Fruit fly (Drosophila melanogaster) whole organism, pupa: ENCODE results near the gene CG2126.
A peak's percentile ranks its signal among the peaks of the same experiment; 100 is the strongest.

ENCODE experiments used
- CG10348 ChIP-seq: fragments of 200-800 bp; sonication (Bioruptor generic); IDR thresholded peaks from 2 replicates; pipeline ENCODE4 v1.3.6; 2022; ENCODE audit warnings: missing biosample characterization, missing genetic modification characterization
- CG12605 ChIP-seq: fragments of 200-800 bp; sonication (Bioruptor generic); IDR thresholded peaks from 2 replicates; pipeline ENCODE4 v1.3.6; 2022; ENCODE audit warnings: missing biosample characterization, missing genetic modification characterization
- CG13204 ChIP-seq: fragments of 200-800 bp; sonication (Bioruptor generic); optimal IDR thresholded peaks from 2 replicates; lab custom pipeline; 2018; ENCODE audit warnings: missing biosample characterization, mild to moderate bottlenecking, missing genetic modification characterization, moderate library complexity
- CG14655 ChIP-seq: fragments of 200-800 bp; sonication (Bioruptor generic); optimal IDR thresholded peaks from 3 replicates; lab custom pipeline; 2017; ENCODE audit warnings: mild to moderate bottlenecking, missing biosample characterization, missing genetic modification reagents, missing genetic modification characterization
- CG15710 ChIP-seq: fragments of 200-800 bp; sonication (Bioruptor generic); optimal IDR thresholded peaks from 2 replicates; lab custom pipeline; 2018; ENCODE audit warnings: missing biosample characterization, mild to moderate bottlenecking, missing genetic modification characterization, moderate library complexity
- CG17806 ChIP-seq: fragments of 200-800 bp; sonication (Bioruptor generic); optimal IDR thresholded peaks from 2 replicates; lab custom pipeline; 2018; ENCODE audit warnings: missing biosample characterization, mild to moderate bottlenecking, missing genetic modification characterization, moderate library complexity
- CG32121 ChIP-seq: fragments of 200-800 bp; sonication (Bioruptor generic); IDR thresholded peaks from 2 replicates; pipeline ENCODE4 v1.3.6; 2022; ENCODE audit warnings: missing biosample characterization, missing genetic modification characterization
- CG34367 ChIP-seq: fragments of 200-800 bp; sonication (Bioruptor generic); optimal IDR thresholded peaks from 2 replicates; lab custom pipeline; 2018; ENCODE audit warnings: missing biosample characterization, mild to moderate bottlenecking, missing genetic modification characterization
- CG4496 ChIP-seq: fragments of 200-800 bp; sonication (Bioruptor generic); IDR thresholded peaks from 3 replicates; pipeline ENCODE4 v1.3.6; 2022; ENCODE audit warnings: missing biosample characterization, missing genetic modification characterization
- CG8159 ChIP-seq: fragments of 200-800 bp; sonication (Bioruptor generic); optimal IDR thresholded peaks from 3 replicates; lab custom pipeline; 2018; ENCODE audit warnings: missing biosample characterization, mild to moderate bottlenecking, missing genetic modification characterization, moderate library complexity
- CG8301 ChIP-seq: fragments of 200-800 bp; sonication (Bioruptor generic); optimal IDR thresholded peaks from 2 replicates; lab custom pipeline; 2018; ENCODE audit warnings: missing biosample characterization, mild to moderate bottlenecking, missing genetic modification characterization
- CG9948 ChIP-seq: fragments of 200-800 bp; sonication (Bioruptor generic); optimal IDR thresholded peaks from 2 replicates; lab custom pipeline; 2018; ENCODE audit warnings: missing biosample characterization, mild to moderate bottlenecking, missing genetic modification characterization, moderate library complexity
- D1 ChIP-seq: fragments of 200-800 bp; sonication (Bioruptor generic); optimal IDR thresholded peaks from 2 replicates; lab custom pipeline; 2018; ENCODE audit warnings: missing biosample characterization, mild to moderate bottlenecking, missing genetic modification characterization, moderate library complexity
- EcR ChIP-seq: fragments of 200-800 bp; sonication (Bioruptor generic); optimal IDR thresholded peaks from 3 replicates; lab custom pipeline; 2019; ENCODE audit warnings: missing biosample characterization, missing genetic modification characterization, mild to moderate bottlenecking, moderate library complexity, missing genetic modification reagents
- Ets98B ChIP-seq: fragments of 200-800 bp; sonication (Bioruptor generic); IDR thresholded peaks from 2 replicates; pipeline ENCODE4 v1.3.6; 2022; ENCODE audit warnings: missing biosample characterization, missing genetic modification characterization
- Pif1A ChIP-seq: fragments of 200-800 bp; sonication (Bioruptor generic); optimal IDR thresholded peaks from 3 replicates; lab custom pipeline; 2016; ENCODE audit warnings: missing biosample characterization, missing genetic modification characterization
- Pif1B ChIP-seq: fragments of 200-800 bp; sonication (Bioruptor generic); optimal IDR thresholded peaks from 3 replicates; lab custom pipeline; 2016; ENCODE audit warnings: missing biosample characterization, missing genetic modification characterization
- Snoo ChIP-seq: fragments of 200-800 bp; sonication (Bioruptor generic); optimal IDR thresholded peaks from 3 replicates; lab custom pipeline; 2017; ENCODE audit warnings: missing biosample characterization, mild to moderate bottlenecking, missing genetic modification characterization, inconsistent platforms
- fd96Ca ChIP-seq: fragments of 200-800 bp; sonication (Bioruptor generic); IDR thresholded peaks from 3 replicates; pipeline ENCODE4 v1.3.6; 2022; ENCODE audit warnings: missing biosample characterization, missing genetic modification characterization
- gl ChIP-seq: fragments of 200-800 bp; sonication (Bioruptor generic); optimal IDR thresholded peaks from 2 replicates; lab custom pipeline; 2018; ENCODE audit warnings: missing biosample characterization, mild to moderate bottlenecking, missing genetic modification characterization
- rn ChIP-seq: fragments of 200-800 bp; sonication (Bioruptor generic); IDR thresholded peaks from 2 replicates; pipeline ENCODE4 v1.3.6; 2022; ENCODE audit warnings: missing biosample characterization, missing genetic modification characterization

CG2126 gene

DNA sequence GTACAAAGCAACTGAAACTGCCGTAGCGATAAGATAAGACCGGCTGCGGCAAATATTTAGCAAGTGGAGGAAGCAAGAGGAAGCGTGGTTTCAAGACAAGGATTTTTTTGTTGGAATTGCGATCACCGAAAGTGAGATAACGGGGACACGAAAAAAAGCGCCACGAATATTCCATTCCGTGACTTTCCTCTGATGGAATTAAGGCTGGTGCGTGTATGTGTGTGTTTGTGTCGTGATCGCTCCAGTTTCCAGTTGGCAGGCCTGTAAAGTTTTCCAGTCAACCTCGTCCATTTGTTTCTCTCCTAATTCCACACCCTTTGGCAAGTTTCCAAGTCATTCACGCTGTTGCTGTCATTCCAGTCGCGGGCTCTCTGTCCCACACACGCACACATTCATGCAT is 50.2 kb downstream of the CG2126 start:
- TF ChIP-seq CG32121 (GFP tag; lab: Robert Waterston, UW) = no peak
- no peak for TF ChIP-seq CG13204 (GFP tag; lab: Kevin White, UChicago)

DNA sequence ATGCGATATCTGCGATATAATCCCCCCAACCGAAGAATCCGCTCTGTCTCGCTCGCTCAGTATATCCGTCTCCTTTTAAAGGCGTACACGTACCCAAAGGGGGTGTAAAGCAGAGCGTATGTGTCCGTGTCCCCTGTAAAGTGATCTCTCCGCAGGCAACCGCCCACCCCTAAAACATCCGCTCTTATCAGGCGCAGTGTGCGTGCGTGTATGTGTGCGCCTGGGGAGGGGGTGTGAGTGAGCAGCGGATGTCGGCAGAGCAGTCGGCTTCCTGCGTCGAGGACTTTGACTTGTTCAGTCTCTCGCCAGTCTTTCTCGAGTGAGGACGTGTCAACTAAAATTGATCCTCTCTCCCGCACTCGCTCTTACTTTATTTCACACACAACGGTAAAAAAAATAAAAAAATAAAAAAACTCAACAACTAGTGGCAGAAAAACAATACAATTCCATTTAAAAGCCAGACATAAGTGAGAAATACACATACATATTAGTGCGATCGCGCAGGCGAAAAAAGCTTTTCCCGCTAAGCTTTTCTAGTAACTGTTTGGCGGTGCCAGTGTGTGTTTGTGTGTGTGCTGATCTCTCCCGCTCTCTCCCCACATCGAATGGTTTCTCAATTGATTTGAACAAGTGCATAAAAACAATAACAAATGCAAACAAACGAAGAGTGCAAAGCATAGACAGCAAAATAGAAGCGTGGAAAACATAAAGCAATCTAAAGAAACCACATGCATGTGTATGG is 50.8 kb downstream of the CG2126 start:
- TF ChIP-seq CG34367 (tag; lab: Kevin White, UChicago) (peak; percentile 42), CG4496 (GFP tag; lab: Robert Waterston, UW) (peak; percentile 83), fd96Ca (peak; percentile 63), EcR (GFP tag; lab: Kevin White, UChicago) (peak; percentile 79), Ets98B (peak; percentile 50; the same call in 1 of the 2 replicates), CG8301 (tag; lab: Kevin White, UChicago) (no peak), CG12605 (peak; percentile 62; the same call in 1 of the 2 replicates), Pif1B (peak; percentile 17), D1 (no peak), rn (GFP tag; lab: Robert Waterston, UW) (no peak), CG32121 (GFP tag; lab: Robert Waterston, UW) (peak; percentile 25; the same call in 1 of the 2 replicates), CG15710 (tag; lab: Kevin White, UChicago) (peak; percentile 29), CG10348 (GFP tag; lab: Robert Waterston, UW) (no peak), CG13204 (GFP tag; lab: Kevin White, UChicago) (peak; percentile 90), CG17806 (tag; lab: Kevin White, UChicago) (no peak), Snoo (tag; lab: Kevin White, UChicago) (peak; percentile 26), CG14655 (GFP tag; lab: Kevin White, UChicago) (no peak), Pif1A (GFP tag; lab: Kevin White, UChicago) (no peak), gl (tag; lab: Kevin White, UChicago) (peak; percentile 81), CG8159 (tag; lab: Kevin White, UChicago) (peak; percentile 6), CG9948 (no peak)
